Worm (Caenorhabditis elegans): ENCODE measurements around the gene F47D12.9.

Gene F47D12.9

DNA sequence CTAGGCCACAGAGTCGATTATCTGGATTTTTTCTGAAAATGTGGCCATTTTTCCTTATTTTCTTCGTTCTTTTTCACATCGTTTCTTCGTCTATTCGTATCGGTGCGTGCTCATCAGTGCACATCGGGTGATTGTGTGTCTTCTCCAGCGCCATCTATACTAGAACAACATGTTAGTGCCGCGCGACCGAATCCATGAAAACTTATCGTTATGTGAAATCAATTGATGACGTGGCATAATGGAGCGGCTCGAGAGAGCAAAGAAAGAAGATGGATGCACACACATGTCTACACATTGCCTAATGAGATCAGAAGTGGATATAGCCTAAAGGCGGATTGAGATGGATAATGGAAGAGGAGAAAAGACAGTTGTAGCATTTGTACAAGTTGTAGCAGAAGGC, 9.1 kb upstream of the F47D12.9 start:
- TF ChIP-seq tra-4 (tag; optimal IDR thresholded peaks at IDR 0.05) (no peak), ceh-13 (GFP tag; optimal IDR thresholded peaks at IDR 0.05) (no peak), hmbx-1 (tag; optimal IDR thresholded peaks at IDR 0.05) (no peak), tbx-37 (GFP tag; conservative IDR thresholded peaks at IDR 0.05) (no peak), ets-7 (tag; optimal IDR thresholded peaks at IDR 0.05) (no peak), pes-1 (GFP tag; IDR thresholded peaks at IDR 0.05) (no peak)

DNA sequence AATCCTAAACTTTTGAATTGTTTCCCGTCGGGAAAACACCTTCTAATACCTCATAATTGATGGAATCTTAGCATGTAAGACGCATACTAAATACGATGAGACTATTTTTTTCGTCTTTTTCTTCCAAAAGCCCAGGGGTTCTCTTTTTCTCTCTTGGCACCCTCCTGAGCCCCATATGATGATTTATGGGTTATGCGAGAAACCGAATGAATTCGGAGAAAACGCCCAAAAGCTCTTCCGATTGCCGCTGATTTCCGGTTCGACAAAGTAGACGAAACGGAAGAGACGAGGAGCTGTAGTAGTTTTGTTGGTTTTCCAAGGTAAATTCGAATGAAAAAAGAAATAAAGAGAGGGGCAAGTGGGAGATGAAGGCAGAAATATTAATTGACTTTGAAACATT, 8.3 kb upstream of the F47D12.9 start:
- TF ChIP-seq ets-7 (tag; optimal IDR thresholded peaks at IDR 0.05): no peak
- TF ChIP-seq scrt-1 (GFP tag; IDR thresholded peaks at IDR 0.05): no peak
- no peak for TF ChIP-seq ceh-13 (GFP tag; optimal IDR thresholded peaks at IDR 0.05)
- no peak for TF ChIP-seq pes-1 (GFP tag; IDR thresholded peaks at IDR 0.05)
- no peak for TF ChIP-seq F13C5.2 (tag; optimal IDR thresholded peaks at IDR 0.05)
- TF ChIP-seq aly-1 (tag; optimal IDR thresholded peaks at IDR 0.05): no peak
- TF ChIP-seq tra-4 (tag; optimal IDR thresholded peaks at IDR 0.05): no peak
- no peak for TF ChIP-seq ceh-36 (tag; optimal IDR thresholded peaks at IDR 0.05)
- no peak for TF ChIP-seq tbx-11 (GFP tag; IDR thresholded peaks at IDR 0.05)
- TF ChIP-seq ama-1 (optimal IDR thresholded peaks at IDR 0.05): no peak
- no peak for TF ChIP-seq sea-1 (GFP tag; conservative IDR thresholded peaks at IDR 0.05)

DNA sequence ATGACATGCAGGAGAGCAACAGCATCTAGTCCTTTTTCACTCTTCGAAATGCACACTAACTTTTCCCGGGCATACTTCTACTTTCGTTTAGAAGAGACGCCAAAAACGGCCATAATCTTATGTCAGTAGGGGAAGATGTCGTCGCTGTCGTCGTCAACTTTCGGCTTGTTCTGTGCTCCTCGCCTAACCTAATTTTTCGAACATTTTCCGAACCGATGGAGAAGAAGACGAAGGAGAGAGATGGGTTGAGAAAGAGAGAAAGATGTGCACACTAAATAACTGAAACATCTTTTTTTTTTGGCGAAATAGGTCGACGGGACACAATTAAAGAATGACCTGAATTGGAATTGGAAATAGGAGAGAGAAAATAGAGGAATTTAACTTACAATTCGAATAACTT, 7.2 kb upstream of the F47D12.9 start:
- TF ChIP-seq ets-7 (tag; optimal IDR thresholded peaks at IDR 0.05): no peak
- TF ChIP-seq tra-4 (tag; optimal IDR thresholded peaks at IDR 0.05): no peak
- no peak for TF ChIP-seq scrt-1 (GFP tag; IDR thresholded peaks at IDR 0.05)
- no peak for TF ChIP-seq ceh-13 (GFP tag; optimal IDR thresholded peaks at IDR 0.05)
- TF ChIP-seq sea-1 (GFP tag; conservative IDR thresholded peaks at IDR 0.05): no peak
- TF ChIP-seq hmbx-1 (tag; optimal IDR thresholded peaks at IDR 0.05): no peak
- TF ChIP-seq hmg-4 (GFP tag; optimal IDR thresholded peaks at IDR 0.05): no peak
- no peak for TF ChIP-seq aly-1 (tag; optimal IDR thresholded peaks at IDR 0.05)
- TF ChIP-seq B0310.2 (tag; optimal IDR thresholded peaks at IDR 0.05): no peak
- TF ChIP-seq ceh-36 (tag; optimal IDR thresholded peaks at IDR 0.05): no peak
- no peak for TF ChIP-seq tbx-11 (GFP tag; IDR thresholded peaks at IDR 0.05)
- TF ChIP-seq tbx-37 (GFP tag; conservative IDR thresholded peaks at IDR 0.05): no peak
- TF ChIP-seq flt-1 (GFP tag; IDR thresholded peaks at IDR 0.05): no peak
- no peak for TF ChIP-seq pes-1 (GFP tag; IDR thresholded peaks at IDR 0.05)
- TF ChIP-seq hnd-1 (tag; optimal IDR thresholded peaks at IDR 0.05): no peak
- TF ChIP-seq F13C5.2 (tag; optimal IDR thresholded peaks at IDR 0.05): no peak
- TF ChIP-seq ama-1 (optimal IDR thresholded peaks at IDR 0.05): no peak

DNA sequence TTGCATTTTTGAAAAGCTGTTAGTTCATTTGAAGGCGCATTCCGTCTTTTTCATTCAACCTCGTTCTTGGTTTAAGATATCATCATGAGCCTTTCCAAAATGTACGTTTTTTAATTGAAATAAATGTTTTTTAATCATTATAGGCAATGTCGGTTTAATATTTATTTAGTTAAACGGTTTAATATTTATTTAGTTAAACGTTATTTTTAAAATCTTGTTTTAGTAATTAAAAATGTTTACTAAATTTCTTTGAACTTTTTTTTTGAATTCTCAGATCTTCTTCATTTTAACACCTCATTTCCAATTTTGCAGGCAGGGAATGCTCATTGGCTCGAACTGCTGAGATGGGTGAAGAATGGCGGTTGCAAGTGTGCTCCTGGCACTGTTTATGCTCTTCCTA, 5.9 kb upstream of the F47D12.9 start, which contains the start of gene gar-2:
Gene gar-2, plus strand, starts transcription at position 301 of the 400 bp plus-strand sequence.
- TF ChIP-seq ets-7 (tag; optimal IDR thresholded peaks at IDR 0.05): no peak
- no peak for TF ChIP-seq ceh-13 (GFP tag; optimal IDR thresholded peaks at IDR 0.05)

DNA sequence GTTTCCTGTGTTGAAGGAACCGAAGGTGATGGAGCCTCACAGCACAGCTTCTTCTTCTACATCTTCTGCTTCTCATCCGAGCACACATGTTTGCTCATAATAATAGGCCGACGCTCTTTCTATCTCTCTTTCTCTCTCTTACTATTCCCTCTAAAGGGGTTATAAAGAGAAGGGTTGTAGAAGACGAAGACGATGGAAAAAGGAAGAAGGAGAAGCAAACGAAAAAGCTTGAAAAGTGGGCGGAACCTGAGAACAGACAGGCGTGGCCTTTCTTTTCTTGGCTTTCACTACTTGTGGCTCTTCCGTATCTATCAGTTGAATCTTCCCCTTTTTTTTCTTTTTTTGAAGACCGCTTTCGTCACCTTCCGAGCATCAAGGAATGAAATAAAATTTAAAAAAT, 4.7 kb upstream of the F47D12.9 start:
- TF ChIP-seq hmg-4 (GFP tag; optimal IDR thresholded peaks at IDR 0.05): no peak
- TF ChIP-seq tbx-37 (GFP tag; conservative IDR thresholded peaks at IDR 0.05): no peak
- no peak for TF ChIP-seq B0310.2 (tag; optimal IDR thresholded peaks at IDR 0.05)
- TF ChIP-seq tra-4 (tag; optimal IDR thresholded peaks at IDR 0.05): no peak
- no peak for TF ChIP-seq ets-7 (tag; optimal IDR thresholded peaks at IDR 0.05)
- TF ChIP-seq pes-1 (GFP tag; IDR thresholded peaks at IDR 0.05): no peak
- TF ChIP-seq tbx-11 (GFP tag; IDR thresholded peaks at IDR 0.05): no peak
- TF ChIP-seq F13C5.2 (tag; optimal IDR thresholded peaks at IDR 0.05): no peak
- TF ChIP-seq sea-1 (GFP tag; conservative IDR thresholded peaks at IDR 0.05): no peak
- TF ChIP-seq flt-1 (GFP tag; IDR thresholded peaks at IDR 0.05): no peak
- TF ChIP-seq hnd-1 (tag; optimal IDR thresholded peaks at IDR 0.05): no peak
- no peak for TF ChIP-seq ama-1 (optimal IDR thresholded peaks at IDR 0.05)

DNA sequence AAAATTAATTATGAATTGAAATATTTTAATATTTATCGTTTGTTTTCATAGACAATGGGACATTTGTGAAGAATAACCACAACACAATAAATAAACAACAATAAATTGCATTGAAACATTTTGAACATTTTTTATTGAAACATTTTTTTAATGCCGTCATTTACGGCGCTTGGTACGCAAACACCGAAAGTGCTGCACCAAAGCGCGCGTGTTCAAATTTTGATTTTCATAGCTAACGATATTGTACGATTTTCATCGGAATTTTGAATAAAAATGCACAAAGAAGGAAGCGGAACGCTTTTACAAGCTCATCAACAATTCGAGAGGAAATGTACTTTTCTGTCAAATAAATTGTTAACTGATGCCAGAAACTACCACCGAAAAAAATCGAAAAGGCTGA, 607 bp upstream of the F47D12.9 start:
- no peak for TF ChIP-seq ama-1 (optimal IDR thresholded peaks at IDR 0.05)
- no peak for TF ChIP-seq sea-1 (GFP tag; conservative IDR thresholded peaks at IDR 0.05)
- TF ChIP-seq tbx-37 (GFP tag; conservative IDR thresholded peaks at IDR 0.05): no peak
- TF ChIP-seq aly-1 (tag; optimal IDR thresholded peaks at IDR 0.05): no peak
- TF ChIP-seq B0310.2 (tag; optimal IDR thresholded peaks at IDR 0.05): no peak
- no peak for TF ChIP-seq pes-1 (GFP tag; IDR thresholded peaks at IDR 0.05)
- TF ChIP-seq tra-4 (tag; optimal IDR thresholded peaks at IDR 0.05): no peak
- no peak for TF ChIP-seq hmg-4 (GFP tag; optimal IDR thresholded peaks at IDR 0.05)
- TF ChIP-seq scrt-1 (GFP tag; IDR thresholded peaks at IDR 0.05): no peak
- no peak for TF ChIP-seq F13C5.2 (tag; optimal IDR thresholded peaks at IDR 0.05)
- no peak for TF ChIP-seq flt-1 (GFP tag; IDR thresholded peaks at IDR 0.05)
- TF ChIP-seq ceh-36 (tag; optimal IDR thresholded peaks at IDR 0.05): no peak
- TF ChIP-seq hmbx-1 (tag; optimal IDR thresholded peaks at IDR 0.05): no peak
- no peak for TF ChIP-seq ceh-13 (GFP tag; optimal IDR thresholded peaks at IDR 0.05)

DNA sequence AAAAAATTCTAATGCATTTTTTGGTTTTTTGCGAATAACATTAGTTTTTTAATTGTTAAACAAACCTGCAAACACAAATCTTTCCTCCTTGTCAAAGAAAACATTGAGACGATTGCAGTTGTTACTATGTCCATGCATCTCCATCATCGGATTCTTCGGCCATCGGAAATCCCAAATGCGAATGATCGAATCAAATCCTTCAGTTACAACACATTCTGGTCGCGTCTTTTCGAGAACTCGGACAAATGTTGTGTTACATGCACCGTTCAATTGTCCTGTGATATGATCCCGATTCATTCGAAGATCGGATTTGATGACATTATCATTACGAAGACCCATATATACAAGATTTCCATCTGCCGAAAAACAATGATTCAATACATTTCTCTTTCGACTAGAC, 2.9 kb downstream of the F47D12.9 start:
- TF ChIP-seq hnd-1 (tag; optimal IDR thresholded peaks at IDR 0.05) (no peak), sea-1 (GFP tag; conservative IDR thresholded peaks at IDR 0.05) (no peak), flt-1 (GFP tag; IDR thresholded peaks at IDR 0.05) (no peak), hmbx-1 (tag; optimal IDR thresholded peaks at IDR 0.05) (no peak), ama-1 (optimal IDR thresholded peaks at IDR 0.05) (no peak), pes-1 (GFP tag; IDR thresholded peaks at IDR 0.05) (no peak), ceh-36 (tag; optimal IDR thresholded peaks at IDR 0.05) (no peak), B0310.2 (tag; optimal IDR thresholded peaks at IDR 0.05) (no peak), ets-7 (tag; optimal IDR thresholded peaks at IDR 0.05) (no peak)

DNA sequence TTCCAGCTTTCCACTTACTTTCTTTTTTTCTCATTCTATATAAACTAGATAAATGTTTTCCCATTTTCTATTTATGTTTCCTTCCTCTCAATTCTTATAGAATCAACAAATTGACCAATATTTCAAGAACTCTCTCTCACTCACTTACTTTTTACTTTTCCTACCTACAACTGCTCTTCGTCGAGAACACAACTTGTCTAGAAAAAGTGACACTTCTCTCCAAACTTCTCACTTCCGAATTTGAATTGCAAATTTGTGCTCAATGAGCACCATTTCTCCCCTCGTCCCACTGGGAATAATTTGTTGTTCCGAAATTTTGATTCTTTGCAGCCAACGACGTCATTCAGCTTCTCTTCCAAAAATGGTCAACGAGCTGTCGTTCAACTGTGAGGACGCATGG, 5.0 kb downstream of the F47D12.9 start, which contains the start of gene F47D12.3:
Gene F47D12.3, plus strand, starts transcription at position 331 of the 400 bp plus-strand sequence.
- TF ChIP-seq aly-1 (tag; optimal IDR thresholded peaks at IDR 0.05) (no peak), hnd-1 (tag; optimal IDR thresholded peaks at IDR 0.05) (no peak), hmg-4 (GFP tag; optimal IDR thresholded peaks at IDR 0.05) (no peak), scrt-1 (GFP tag; IDR thresholded peaks at IDR 0.05) (no peak), ets-7 (tag; optimal IDR thresholded peaks at IDR 0.05) (no peak), ama-1 (optimal IDR thresholded peaks at IDR 0.05) (no peak), ceh-36 (tag; optimal IDR thresholded peaks at IDR 0.05) (no peak), hmbx-1 (tag; optimal IDR thresholded peaks at IDR 0.05) (no peak), sea-1 (GFP tag; conservative IDR thresholded peaks at IDR 0.05) (no peak), F13C5.2 (tag; optimal IDR thresholded peaks at IDR 0.05) (no peak), pes-1 (GFP tag; IDR thresholded peaks at IDR 0.05) (no peak)

All from whole organism, early embryonic.